Fruit fly (Drosophila melanogaster) whole organism, embryonic: ENCODE measurements around the gene Bhmt.

Experiments used
- Antp ChIP-seq: fragments of 200-800 bp; sonication (Bioruptor generic); optimal IDR thresholded peaks from 3 replicates; lab custom pipeline; 2016; ENCODE audit warnings: missing biosample characterization, missing genetic modification characterization
- Blimp-1 ChIP-seq: fragments of 200-800 bp; sonication (Bioruptor generic); optimal IDR thresholded peaks from 3 replicates; lab custom pipeline; 2018; ENCODE audit warnings: missing biosample characterization, missing genetic modification characterization, mild to moderate bottlenecking, moderate library complexity, missing genetic modification reagents
- C15 ChIP-seq: fragments of 200-800 bp; sonication (Bioruptor generic); IDR thresholded peaks from 3 replicates; pipeline ENCODE4 v1.3.6; 2022; ENCODE audit warnings: missing biosample characterization, missing genetic modification characterization
- CG10431 ChIP-seq: fragments of 200-800 bp; sonication (Bioruptor generic); optimal IDR thresholded peaks from 3 replicates; lab custom pipeline; 2018; ENCODE audit warnings: missing biosample characterization, mild to moderate bottlenecking, missing genetic modification characterization
- CG10565 ChIP-seq: fragments of 200-800 bp; sonication (Bioruptor generic); optimal IDR thresholded peaks from 3 replicates; lab custom pipeline; 2016; ENCODE audit warnings: missing biosample characterization, mild to moderate bottlenecking, missing genetic modification characterization
- CG11695 ChIP-seq: fragments of 200-800 bp; sonication (Bioruptor generic); IDR thresholded peaks from 3 replicates; pipeline ENCODE4 v1.3.6; 2022; ENCODE audit warnings: missing biosample characterization, missing genetic modification characterization
- CG14441 ChIP-seq: fragments of 200-800 bp; sonication (Bioruptor generic); IDR thresholded peaks from 2 replicates; pipeline ENCODE4 v1.3.6; 2022; ENCODE audit warnings: missing biosample characterization, missing genetic modification characterization
- CG17186 ChIP-seq: fragments of 200-800 bp; sonication (Bioruptor generic); optimal IDR thresholded peaks from 3 replicates; lab custom pipeline; 2017; ENCODE audit warnings: missing biosample characterization, missing genetic modification reagents, missing genetic modification characterization
- CG18262 ChIP-seq: fragments of 200-800 bp; optimal IDR thresholded peaks from 3 replicates; lab custom pipeline; 2019; ENCODE audit warnings: missing biosample characterization, mild to moderate bottlenecking, missing genetic modification characterization, moderate library complexity
- CG3847 ChIP-seq: fragments of 200-800 bp; sonication (Bioruptor generic); IDR thresholded peaks from 2 replicates; pipeline ENCODE4 v1.3.6; 2022; ENCODE audit warnings: missing biosample characterization, missing genetic modification characterization
- CG5953 ChIP-seq: fragments of 200-800 bp; sonication (Bioruptor generic); IDR thresholded peaks from 2 replicates; pipeline ENCODE4 v1.3.6; 2022; ENCODE audit warnings: missing biosample characterization, missing genetic modification characterization
- CG6654 ChIP-seq: fragments of 200-800 bp; sonication (Bioruptor generic); optimal IDR thresholded peaks from 2 replicates; lab custom pipeline; 2017; ENCODE audit warnings: missing biosample characterization, mild to moderate bottlenecking, missing genetic modification characterization
- CG6791 ChIP-seq: fragments of 200-800 bp; sonication (Bioruptor generic); IDR thresholded peaks from 3 replicates; pipeline ENCODE4 v1.3.6; 2022; ENCODE audit warnings: missing biosample characterization, missing genetic modification characterization; ENCODE audit not compliant: partially characterized antibody
- CG9727 ChIP-seq: fragments of 200-800 bp; sonication (Bioruptor generic); optimal IDR thresholded peaks from 3 replicates; lab custom pipeline; 2017; ENCODE audit warnings: missing biosample characterization, mild to moderate bottlenecking, missing genetic modification characterization
- CG9817 ChIP-seq: fragments of 200-800 bp; sonication (Bioruptor generic); optimal IDR thresholded peaks from 2 replicates; lab custom pipeline; 2018; ENCODE audit warnings: missing biosample characterization, mild to moderate bottlenecking, missing genetic modification characterization, moderate library complexity
- D ChIP-seq, 2 experiments: fragments of 200-800 bp in 1 of 2; fragments of >200 bp in 1 of 2; sonication (Bioruptor generic) in 1 of 2; optimal IDR thresholded peaks; 2 replicates in 1 of 2; 3 replicates in 1 of 2; lab custom pipeline; 2017; ENCODE audit warnings: mild to moderate bottlenecking in 1 of 2, missing biosample characterization in 1 of 2, missing genetic modification characterization in 1 of 2, missing genetic modification reagents in 1 of 2
- Dip2 ChIP-seq: fragments of 200-800 bp; sonication (Bioruptor generic); IDR thresholded peaks from 2 replicates; pipeline ENCODE4 v1.3.6; 2022; ENCODE audit warnings: missing biosample characterization, missing genetic modification characterization
- Hr78 ChIP-seq, 2 experiments: fragments of 200-800 bp in 1 of 2; fragments of >200 bp in 1 of 2; sonication (Bioruptor generic) in 1 of 2; optimal IDR thresholded peaks; 2 replicates each; lab custom pipeline; 2017 to 2019; ENCODE audit warnings: missing biosample characterization in 2 of 2, missing genetic modification characterization in 2 of 2, mild to moderate bottlenecking in 1 of 2, moderate library complexity in 1 of 2
- NK7.1 ChIP-seq: fragments of 200-800 bp; sonication (Bioruptor generic); optimal IDR thresholded peaks from 3 replicates; lab custom pipeline; 2016; ENCODE audit warnings: missing biosample characterization, missing genetic modification characterization
- NfI ChIP-seq: fragments of 200-800 bp; sonication (Bioruptor generic); optimal IDR thresholded peaks from 3 replicates; lab custom pipeline; 2018; ENCODE audit warnings: missing biosample characterization, mild to moderate bottlenecking, missing genetic modification characterization, moderate library complexity
- Stat92E ChIP-seq, 3 experiments: fragments of >200 bp in 2 of 3; fragments of 200-800 bp in 1 of 3; sonication (Bioruptor generic) in 1 of 3; optimal IDR thresholded peaks; 2 replicates each; lab custom pipeline; 2017 to 2019; ENCODE audit warnings: missing biosample characterization in 3 of 3, missing genetic modification characterization in 3 of 3, mild to moderate bottlenecking in 1 of 3, moderate library complexity in 1 of 3
- Usf ChIP-seq: fragments of 200-800 bp; sonication (Bioruptor generic); optimal IDR thresholded peaks from 2 replicates; lab custom pipeline; 2017; ENCODE audit warnings: missing genotype, missing biosample characterization, missing genetic modification characterization
- Xbp1 ChIP-seq: fragments of 200-800 bp; sonication (Bioruptor generic); optimal IDR thresholded peaks from 3 replicates; lab custom pipeline; 2016; ENCODE audit warnings: missing biosample characterization, mild to moderate bottlenecking, missing genetic modification characterization
- ash1 ChIP-seq: fragments of 200-800 bp; sonication (Bioruptor generic); optimal IDR thresholded peaks from 2 replicates; lab custom pipeline; 2018; ENCODE audit warnings: missing biosample characterization, mild to moderate bottlenecking, missing genetic modification characterization
- ato ChIP-seq: fragments of 200-800 bp; sonication (Bioruptor generic); IDR thresholded peaks from 2 replicates; pipeline ENCODE4 v1.3.6; 2022; ENCODE audit warnings: missing biosample characterization, missing genetic modification characterization; ENCODE audit not compliant: partially characterized antibody
- cas ChIP-seq: fragments of 200-800 bp; sonication (Bioruptor generic); IDR thresholded peaks from 2 replicates; pipeline ENCODE4 v1.3.6; 2022; ENCODE audit warnings: missing biosample characterization, missing genetic modification characterization
- dm ChIP-seq: fragments of 200-800 bp; sonication (Bioruptor generic); optimal IDR thresholded peaks from 3 replicates; lab custom pipeline; 2016; ENCODE audit warnings: missing biosample characterization, missing genetic modification characterization
- dysf ChIP-seq: fragments of 200-800 bp; sonication (Bioruptor generic); IDR thresholded peaks from 3 replicates; pipeline ENCODE4 v1.3.6; 2022; ENCODE audit warnings: missing biosample characterization, missing genetic modification characterization
- eyg ChIP-seq: fragments of 200-800 bp; sonication (Bioruptor generic); optimal IDR thresholded peaks from 3 replicates; lab custom pipeline; 2016; ENCODE audit warnings: missing biosample characterization, missing genetic modification characterization
- fd96Cb ChIP-seq: fragments of 200-800 bp; sonication (Bioruptor generic); optimal IDR thresholded peaks from 2 replicates; lab custom pipeline; 2018; ENCODE audit warnings: missing biosample characterization, mild to moderate bottlenecking, missing genetic modification characterization, moderate library complexity
- gcm ChIP-seq: fragments of 200-800 bp; sonication (Bioruptor generic); optimal IDR thresholded peaks from 2 replicates; lab custom pipeline; 2019; ENCODE audit warnings: missing biosample characterization, mild to moderate bottlenecking, missing genetic modification characterization, moderate library complexity
- gro ChIP-seq: fragments of 200-800 bp; sonication (Bioruptor generic); optimal IDR thresholded peaks from 2 replicates; lab custom pipeline; 2016; ENCODE audit warnings: missing biosample characterization, missing genetic modification characterization
- gsb-n ChIP-seq: fragments of 200-800 bp; sonication (Bioruptor generic); optimal IDR thresholded peaks from 3 replicates; lab custom pipeline; 2018; ENCODE audit warnings: missing biosample characterization, mild to moderate bottlenecking, missing genetic modification characterization
- jing ChIP-seq: fragments of 200-800 bp; sonication (Bioruptor generic); optimal IDR thresholded peaks from 2 replicates; lab custom pipeline; 2018; ENCODE audit warnings: missing biosample characterization, mild to moderate bottlenecking, missing genetic modification characterization
- knrl ChIP-seq: fragments of 200-800 bp; sonication (Bioruptor generic); IDR thresholded peaks from 3 replicates; pipeline ENCODE4 v1.3.6; 2022; ENCODE audit warnings: missing biosample characterization, missing genetic modification characterization; ENCODE audit not compliant: partially characterized antibody
- pho ChIP-seq: fragments of 200-800 bp; sonication (Bioruptor generic); optimal IDR thresholded peaks from 2 replicates; lab custom pipeline; 2016; ENCODE audit warnings: missing biosample characterization, missing genetic modification characterization
- pros ChIP-seq: fragments of 200-800 bp; sonication (Bioruptor generic); optimal IDR thresholded peaks from 3 replicates; lab custom pipeline; 2019; ENCODE audit warnings: missing biosample characterization, mild to moderate bottlenecking, missing genetic modification characterization, moderate library complexity
- sima ChIP-seq: fragments of 200-800 bp; sonication (Bioruptor generic); optimal IDR thresholded peaks from 2 replicates; lab custom pipeline; 2016; ENCODE audit warnings: missing biosample characterization, missing genetic modification characterization
- ssp ChIP-seq: fragments of 200-800 bp; sonication (Bioruptor generic); IDR thresholded peaks from 2 replicates; pipeline ENCODE4 v1.3.6; 2022; ENCODE audit warnings: missing biosample characterization, missing genetic modification characterization
- tap ChIP-seq: fragments of 200-800 bp; optimal IDR thresholded peaks from 3 replicates; lab custom pipeline; 2019; ENCODE audit warnings: missing biosample characterization, mild to moderate bottlenecking, missing genetic modification characterization, moderate library complexity
- unc-4 ChIP-seq: fragments of 200-800 bp; sonication (Bioruptor generic); IDR thresholded peaks from 2 replicates; pipeline ENCODE4 v1.3.6; 2022; ENCODE audit warnings: missing biosample characterization, missing genetic modification characterization; ENCODE audit not compliant: partially characterized antibody
- wor ChIP-seq: fragments of 200-800 bp; sonication (Bioruptor generic); IDR thresholded peaks from 2 replicates; pipeline ENCODE4 v1.3.6; 2022; ENCODE audit warnings: missing biosample characterization, missing genetic modification characterization
- zf30C ChIP-seq: fragments of 200-800 bp; sonication (Bioruptor generic); optimal IDR thresholded peaks from 3 replicates; lab custom pipeline; 2018; ENCODE audit warnings: missing biosample characterization, mild to moderate bottlenecking, missing genetic modification characterization

The Bhmt gene

dm6 chr2L:18968370-18969105 is 11.4 kb upstream of the Bhmt start, which contains the start of the genes Nak and Tango6 (continued):
- no peak for TF ChIP-seq C15
- peak; percentile 97 for TF ChIP-seq CG17186 (GFP tag; lab: Kevin White, UChicago)
- TF ChIP-seq Blimp-1 (GFP tag; lab: Kevin White, UChicago), result peak; percentile 54
- no peak for TF ChIP-seq ash1 (GFP tag; lab: Kevin White, UChicago)
- TF ChIP-seq tap (tag; lab: Kevin White, UChicago), result no peak
- TF ChIP-seq Hr78 (GFP tag; optimal IDR thresholded peaks at IDR 0.05; lab: Kevin White, UChicago), result no peak
- TF ChIP-seq pho (GFP tag; lab: Kevin White, UChicago), result peak; percentile 32
- no peak for TF ChIP-seq sima (GFP tag; lab: Kevin White, UChicago)
- no peak for TF ChIP-seq CG5953 (GFP tag; lab: Robert Waterston, UW)
- no peak for TF ChIP-seq eyg (GFP tag; lab: Kevin White, UChicago)
- peak; percentile 32 for TF ChIP-seq CG18262 (tag; lab: Kevin White, UChicago)
- no peak for TF ChIP-seq cas
- no peak for TF ChIP-seq wor (GFP tag; lab: Robert Waterston, UW)
- TF ChIP-seq Usf (GFP tag; lab: Kevin White, UChicago), result no peak
- TF ChIP-seq NfI (GFP tag; lab: Kevin White, UChicago), result peak; percentile 16
- TF ChIP-seq fd96Cb, result no peak
- no peak for TF ChIP-seq NK7.1 (GFP tag; lab: Kevin White, UChicago)
- TF ChIP-seq gsb-n (tag; lab: Kevin White, UChicago), result peak; percentile 95
- no peak for TF ChIP-seq Dip2 (GFP tag; lab: Robert Waterston, UW)
- TF ChIP-seq CG6791 (GFP tag; lab: Robert Waterston, UW), result peak; percentile 83
- no peak for TF ChIP-seq CG9817 (tag; lab: Kevin White, UChicago)
- TF ChIP-seq ssp, result no peak
- TF ChIP-seq ato (GFP tag; lab: Robert Waterston, UW), result peak; percentile 62; the same call in 1 of the 2 replicates
- peak; percentile 6 for TF ChIP-seq Antp
- no peak for TF ChIP-seq dysf (GFP tag; lab: Robert Waterston, UW)
- peak; percentile 15 for TF ChIP-seq gro
- no peak for TF ChIP-seq CG11695 (GFP tag; lab: Robert Waterston, UW)
- TF ChIP-seq jing, result no peak
- peak; percentile 8 for TF ChIP-seq gcm (GFP tag; lab: Kevin White, UChicago)
- peak; percentile 96 for TF ChIP-seq knrl (GFP tag; lab: Robert Waterston, UW)
- TF ChIP-seq CG14441 (GFP tag; lab: Robert Waterston, UW), result no peak
- TF ChIP-seq CG6654, result no peak
- peak; percentile 23 for TF ChIP-seq Xbp1
- no peak for TF ChIP-seq CG10565 (GFP tag; lab: Kevin White, UChicago)
- TF ChIP-seq CG10431 (GFP tag; lab: Kevin White, UChicago), result peak; percentile 29
- TF ChIP-seq D (optimal IDR thresholded peaks at IDR 0.05; lab: Kevin White, UChicago), result no peak
- TF ChIP-seq D (GFP tag; optimal IDR thresholded peaks at IDR 0.05; lab: Kevin White, UChicago), result no peak
- TF ChIP-seq CG9727, result peak; percentile 11
- peak; percentile 96 for TF ChIP-seq unc-4
- peak; percentile 40; the same call in 1 of the 2 replicates for TF ChIP-seq CG3847
- peak; percentile 55 for TF ChIP-seq dm (GFP tag; lab: Kevin White, UChicago)
- TF ChIP-seq zf30C (GFP tag; lab: Kevin White, UChicago), result no peak
- TF ChIP-seq pros (GFP tag; lab: Kevin White, UChicago), result no peak
- peak in 1 of 3 experiments; percentile 51 for TF ChIP-seq Stat92E (GFP tag; optimal IDR thresholded peaks at IDR 0.05; lab: Kevin White, UChicago)
